Fruit fly (Drosophila melanogaster) whole organism, embryonic: ENCODE results near the gene Tsen2.
A peak's percentile ranks its signal among the peaks of the same experiment; 100 is the strongest.

ENCODE experiments used
- CG11560 ChIP-seq: fragments of 200-800 bp; sonication (Bioruptor generic); IDR thresholded peaks from 3 replicates; pipeline ENCODE4 v1.3.6; 2022; ENCODE audit warnings: missing biosample characterization, missing genetic modification characterization
- CG13287 ChIP-seq: fragments of 200-800 bp; sonication (Bioruptor generic); IDR thresholded peaks from 2 replicates; pipeline ENCODE4 v1.3.6; 2022; ENCODE audit warnings: missing biosample characterization, missing genetic modification characterization; ENCODE audit not compliant: partially characterized antibody
- CG13775 ChIP-seq: fragments of 200-800 bp; sonication (Bioruptor generic); optimal IDR thresholded peaks from 3 replicates; lab custom pipeline; 2017; ENCODE audit warnings: missing biosample characterization, mild to moderate bottlenecking, missing genetic modification characterization
- CG14441 ChIP-seq: fragments of 200-800 bp; sonication (Bioruptor generic); IDR thresholded peaks from 2 replicates; pipeline ENCODE4 v1.3.6; 2022; ENCODE audit warnings: missing biosample characterization, missing genetic modification characterization
- CG14710 ChIP-seq: fragments of 200-800 bp; sonication (Bioruptor generic); optimal IDR thresholded peaks from 3 replicates; lab custom pipeline; 2019; ENCODE audit warnings: missing biosample characterization, mild to moderate bottlenecking, missing genetic modification characterization, moderate library complexity
- CG1602 ChIP-seq: fragments of 200-800 bp; sonication (Bioruptor generic); optimal IDR thresholded peaks from 3 replicates; lab custom pipeline; 2016; ENCODE audit warnings: missing biosample characterization, missing genetic modification characterization
- CG17612 ChIP-seq: fragments of 200-800 bp; sonication (Bioruptor generic); IDR thresholded peaks from 2 replicates; pipeline ENCODE4 v1.3.6; 2022; ENCODE audit warnings: missing biosample characterization, missing genetic modification characterization
- CG17912 ChIP-seq: fragments of 200-800 bp; sonication (Bioruptor generic); optimal IDR thresholded peaks from 2 replicates; lab custom pipeline; 2018; ENCODE audit warnings: missing biosample characterization, mild to moderate bottlenecking, missing genetic modification characterization
- CG18764 ChIP-seq: fragments of 200-800 bp; sonication (Bioruptor generic); optimal IDR thresholded peaks from 3 replicates; lab custom pipeline; 2016; ENCODE audit warnings: missing biosample characterization, missing genetic modification characterization
- CG2678 ChIP-seq: fragments of 200-800 bp; sonication (Bioruptor generic); optimal IDR thresholded peaks from 3 replicates; lab custom pipeline; 2019; ENCODE audit warnings: missing biosample characterization, mild to moderate bottlenecking, missing genetic modification characterization, moderate library complexity
- CG2712 ChIP-seq: fragments of 200-800 bp; optimal IDR thresholded peaks from 3 replicates; lab custom pipeline; 2019; ENCODE audit warnings: missing biosample characterization, mild to moderate bottlenecking, missing genetic modification characterization, moderate library complexity
- CG32767 ChIP-seq: fragments of 200-800 bp; sonication (Bioruptor generic); IDR thresholded peaks from 2 replicates; pipeline ENCODE4 v1.3.6; 2022; ENCODE audit warnings: missing biosample characterization, missing genetic modification characterization
- CG34224 ChIP-seq: fragments of 200-800 bp; sonication (Bioruptor generic); IDR thresholded peaks from 3 replicates; pipeline ENCODE4 v1.3.6; 2022; ENCODE audit warnings: missing biosample characterization, missing genetic modification characterization; ENCODE audit not compliant: partially characterized antibody
- CG4617 ChIP-seq: fragments of 200-800 bp; sonication (Bioruptor generic); optimal IDR thresholded peaks from 3 replicates; lab custom pipeline; 2016; ENCODE audit warnings: missing biosample characterization, missing genetic modification characterization, borderline replicate concordance
- CG6254 ChIP-seq: fragments of 200-800 bp; sonication (Bioruptor generic); optimal IDR thresholded peaks from 3 replicates; lab custom pipeline; 2017; ENCODE audit warnings: mild to moderate bottlenecking, missing biosample characterization, missing genetic modification reagents, missing genetic modification characterization
- CG6765 ChIP-seq: fragments of 200-800 bp; sonication (Bioruptor generic); optimal IDR thresholded peaks from 3 replicates; lab custom pipeline; 2017; ENCODE audit warnings: missing biosample characterization, mild to moderate bottlenecking, missing genetic modification characterization
- CG6854 ChIP-seq: fragments of 200-800 bp; sonication (Bioruptor generic); optimal IDR thresholded peaks from 3 replicates; lab custom pipeline; 2017; ENCODE audit warnings: missing biosample characterization, mild to moderate bottlenecking, missing genetic modification characterization
- CG7745 ChIP-seq: fragments of 200-800 bp; sonication (Bioruptor generic); optimal IDR thresholded peaks from 2 replicates; lab custom pipeline; 2018; ENCODE audit warnings: missing biosample characterization, mild to moderate bottlenecking, missing genetic modification characterization, moderate library complexity
- CG7786 ChIP-seq: fragments of 200-800 bp; sonication (Bioruptor generic); optimal IDR thresholded peaks from 2 replicates; lab custom pipeline; 2016; ENCODE audit warnings: missing biosample characterization, missing genetic modification characterization
- CG9437 ChIP-seq: fragments of 200-800 bp; sonication (Bioruptor generic); optimal IDR thresholded peaks from 2 replicates; lab custom pipeline; 2018; ENCODE audit warnings: missing biosample characterization, mild to moderate bottlenecking, missing genetic modification characterization
- CG9797 ChIP-seq: fragments of 200-800 bp; sonication (Bioruptor generic); optimal IDR thresholded peaks from 3 replicates; lab custom pipeline; 2018; ENCODE audit warnings: missing biosample characterization, mild to moderate bottlenecking, missing genetic modification characterization
- Camta ChIP-seq: fragments of 200-800 bp; sonication (Bioruptor generic); optimal IDR thresholded peaks from 2 replicates; lab custom pipeline; 2016; ENCODE audit warnings: missing biosample characterization, missing genetic modification characterization
- Dll ChIP-seq: fragments of 200-800 bp; sonication (Bioruptor generic); IDR thresholded peaks from 4 replicates; pipeline ENCODE4 v1.3.6; 2022; ENCODE audit warnings: missing biosample characterization, missing genetic modification characterization; ENCODE audit not compliant: partially characterized antibody
- Elba2 ChIP-seq: fragments of 200-800 bp; sonication (Bioruptor generic); optimal IDR thresholded peaks from 3 replicates; lab custom pipeline; 2016; ENCODE audit warnings: missing biosample characterization, missing genetic modification characterization
- Ets65A ChIP-seq: fragments of 200-800 bp; sonication (Bioruptor generic); peaks from one replicate; lab custom pipeline; 2016; ENCODE audit warnings: missing biosample characterization, missing genetic modification characterization
- Ets97D ChIP-seq: fragments of 200-800 bp; sonication (Bioruptor generic); optimal IDR thresholded peaks from 3 replicates; lab custom pipeline; 2016; ENCODE audit warnings: missing biosample characterization, missing genetic modification characterization
- Fer1 ChIP-seq: fragments of 200-800 bp; sonication (Bioruptor generic); optimal IDR thresholded peaks from 2 replicates; lab custom pipeline; 2017; ENCODE audit warnings: missing biosample characterization, mild to moderate bottlenecking, missing genetic modification characterization
- Lhr ChIP-seq: fragments of 200-800 bp; sonication (Bioruptor generic); optimal IDR thresholded peaks from 3 replicates; lab custom pipeline; 2017; ENCODE audit warnings: mild to moderate bottlenecking, missing biosample characterization, missing genetic modification reagents, missing genetic modification characterization
- Rx ChIP-seq: fragments of 200-800 bp; sonication (Bioruptor generic); IDR thresholded peaks from 2 replicates; pipeline ENCODE4 v1.3.6; 2022; ENCODE audit warnings: missing biosample characterization, missing genetic modification characterization
- Sin3A ChIP-seq: fragments of >200 bp; optimal IDR thresholded peaks from 2 replicates; lab custom pipeline; 2018
- Trl ChIP-seq, 3 experiments: fragments of >200 bp in 2 of 3; fragments of 200-800 bp in 1 of 3; sonication (Bioruptor generic) in 1 of 3; optimal IDR thresholded peaks; 2 replicates in 1 of 3; 3 replicates in 2 of 3; lab custom pipeline; 2016 to 2017; ENCODE audit warnings: missing biosample characterization in 1 of 3, missing genetic modification characterization in 1 of 3
- Usf ChIP-seq: fragments of 200-800 bp; sonication (Bioruptor generic); optimal IDR thresholded peaks from 2 replicates; lab custom pipeline; 2017; ENCODE audit warnings: missing genotype, missing biosample characterization, missing genetic modification characterization
- amos ChIP-seq: fragments of 200-800 bp; sonication (Bioruptor generic); IDR thresholded peaks from 2 replicates; pipeline ENCODE4 v1.3.6; 2022; ENCODE audit warnings: missing biosample characterization, missing genetic modification characterization; ENCODE audit not compliant: partially characterized antibody
- crp ChIP-seq, 2 experiments: fragments of 200-800 bp; sonication (Bioruptor generic); optimal IDR thresholded peaks; 2 replicates in 1 of 2; 3 replicates in 1 of 2; lab custom pipeline; 2017; ENCODE audit warnings: missing biosample characterization in 2 of 2, missing genetic modification characterization in 2 of 2, mild to moderate bottlenecking in 1 of 2, moderate library complexity in 1 of 2
- dmrt11E ChIP-seq: fragments of 200-800 bp; sonication (Bioruptor generic); optimal IDR thresholded peaks from 3 replicates; lab custom pipeline; 2018; ENCODE audit warnings: missing biosample characterization, mild to moderate bottlenecking, missing genetic modification characterization, moderate library complexity
- ewg ChIP-seq: fragments of 200-800 bp; sonication (Bioruptor generic); optimal IDR thresholded peaks from 3 replicates; lab custom pipeline; 2017; ENCODE audit warnings: mild to moderate bottlenecking, missing biosample characterization, missing genetic modification reagents, missing genetic modification characterization
- fd102C ChIP-seq: fragments of 200-800 bp; sonication (Bioruptor generic); optimal IDR thresholded peaks from 2 replicates; lab custom pipeline; 2018; ENCODE audit warnings: missing biosample characterization, mild to moderate bottlenecking, missing genetic modification characterization, moderate library complexity
- gro ChIP-seq: fragments of 200-800 bp; sonication (Bioruptor generic); optimal IDR thresholded peaks from 2 replicates; lab custom pipeline; 2016; ENCODE audit warnings: missing biosample characterization, missing genetic modification characterization
- nerfin-2 ChIP-seq: fragments of 200-800 bp; sonication (Bioruptor generic); IDR thresholded peaks from 2 replicates; pipeline ENCODE4 v1.3.6; 2022; ENCODE audit warnings: missing biosample characterization, missing genetic modification characterization; ENCODE audit not compliant: partially characterized antibody
- oc ChIP-seq: fragments of 200-800 bp; sonication (Bioruptor generic); optimal IDR thresholded peaks from 2 replicates; lab custom pipeline; 2018; ENCODE audit warnings: missing biosample characterization, mild to moderate bottlenecking, missing genetic modification characterization, moderate library complexity
- psq ChIP-seq: fragments of 200-800 bp; sonication (Bioruptor generic); optimal IDR thresholded peaks from 2 replicates; lab custom pipeline; 2017; ENCODE audit warnings: missing biosample characterization, missing genetic modification characterization
- pzg ChIP-seq: fragments of 200-800 bp; sonication (Bioruptor generic); optimal IDR thresholded peaks from 3 replicates; lab custom pipeline; 2018; ENCODE audit warnings: missing biosample characterization, mild to moderate bottlenecking, missing genetic modification characterization, moderate library complexity
- run ChIP-seq: fragments of 200-800 bp; sonication (Bioruptor generic); optimal IDR thresholded peaks from 3 replicates; lab custom pipeline; 2018; ENCODE audit warnings: missing biosample characterization, mild to moderate bottlenecking, missing genetic modification characterization
- sens ChIP-seq: fragments of 200-800 bp; sonication (Bioruptor generic); peaks from one replicate; lab custom pipeline; 2016; ENCODE audit warnings: missing biosample characterization, missing genetic modification characterization
- seq ChIP-seq: fragments of 200-800 bp; sonication (Bioruptor generic); IDR thresholded peaks from 2 replicates; pipeline ENCODE4 v1.3.6; 2022; ENCODE audit warnings: missing biosample characterization, missing genetic modification characterization
- tin ChIP-seq: fragments of 200-800 bp; sonication (Bioruptor generic); optimal IDR thresholded peaks from 3 replicates; lab custom pipeline; 2016; ENCODE audit warnings: missing biosample characterization, missing genetic modification characterization
- trem ChIP-seq: fragments of 200-800 bp; optimal IDR thresholded peaks from 3 replicates; lab custom pipeline; 2019; ENCODE audit warnings: missing biosample characterization, mild to moderate bottlenecking, missing genetic modification characterization, moderate library complexity
- vvl ChIP-seq: fragments of 200-800 bp; sonication (Bioruptor generic); IDR thresholded peaks from 2 replicates; pipeline ENCODE4 v1.3.6; 2022; ENCODE audit warnings: missing biosample characterization, missing genetic modification characterization

Tsen2 gene

DNA sequence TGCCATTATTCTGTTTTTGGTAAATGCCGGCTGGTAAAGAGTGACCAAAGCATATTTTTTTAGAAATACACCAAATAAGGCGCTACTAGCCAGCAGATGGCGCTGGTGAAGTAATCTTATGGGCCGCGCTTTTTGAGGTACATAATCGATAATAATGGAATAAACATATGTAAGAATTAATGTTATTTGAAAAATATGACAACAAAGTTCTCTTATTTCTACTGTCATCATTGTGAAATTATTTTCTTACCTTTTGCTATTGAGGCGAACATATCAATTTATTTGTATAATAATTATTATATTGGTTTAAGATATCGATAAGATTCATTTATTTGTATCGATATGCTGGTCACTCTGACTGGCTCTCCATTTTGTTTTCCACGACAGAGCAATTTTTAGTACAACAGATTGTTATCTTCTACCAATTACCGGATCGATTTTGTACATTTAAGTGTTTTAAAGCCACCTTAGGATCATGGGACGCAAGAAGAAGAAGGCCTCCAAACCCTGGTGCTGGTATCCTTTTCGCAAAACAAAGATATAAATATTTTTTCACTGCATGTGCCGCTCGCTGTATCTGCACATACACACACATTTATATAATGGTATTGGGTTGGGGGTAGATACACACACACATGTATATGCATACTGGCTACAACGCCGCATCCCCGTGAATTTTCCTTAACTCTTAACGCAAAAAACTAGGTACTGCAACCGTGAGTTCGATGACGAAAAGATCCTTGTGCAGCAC, 13.7 kb downstream of the Tsen2 start, which contains the start of the genes LSm7 and BuGZ (continued):
- peak; percentile 45; the same call in 1 of the 2 replicates for TF ChIP-seq amos
- peak; percentile 80; the same call in 2 of the 3 replicates for TF ChIP-seq CG11560
- TF ChIP-seq pzg = peak; percentile 65
- no peak for TF ChIP-seq seq
- peak; percentile 76 for TF ChIP-seq sens
- TF ChIP-seq CG14710 (tag; lab: Kevin White, UChicago) = peak; percentile 82
- TF ChIP-seq CG18764 (GFP tag; lab: Kevin White, UChicago) = peak; percentile 9
- TF ChIP-seq Ets65A (GFP tag; lab: Kevin White, UChicago) = peak; percentile 69
- TF ChIP-seq Rx (GFP tag; lab: Robert Waterston, UW) = peak; percentile 20; the same call in 1 of the 2 replicates
- TF ChIP-seq Dll (GFP tag; lab: Robert Waterston, UW) = peak; percentile 78
- TF ChIP-seq Fer1 = peak; percentile 21
- TF ChIP-seq dmrt11E (tag; lab: Kevin White, UChicago) = peak; percentile 55
- peak; percentile 65 for TF ChIP-seq CG13775 (GFP tag; lab: Kevin White, UChicago)
- peak; percentile 92 for TF ChIP-seq trem (tag; lab: Kevin White, UChicago)
- 0 out of 2 replicates have a peak, but pooled peaks have one; percentile 14 for TF ChIP-seq CG14441
- TF ChIP-seq Trl (optimal IDR thresholded peaks at IDR 0.05; lab: Kevin White, UChicago) = no peak
- peak; percentile 32 for TF ChIP-seq Trl (GFP tag; optimal IDR thresholded peaks at IDR 0.05; lab: Kevin White, UChicago)
- TF ChIP-seq run = no peak
- TF ChIP-seq nerfin-2 (GFP tag; lab: Robert Waterston, UW) = peak; percentile 43; the same call in 1 of the 2 replicates
- TF ChIP-seq CG6254 (GFP tag; lab: Kevin White, UChicago) = peak; percentile 19
- peak; percentile 74 for TF ChIP-seq CG17912 (GFP tag; lab: Kevin White, UChicago)
- no peak for TF ChIP-seq CG2678 (tag; lab: Kevin White, UChicago)
- peak; percentile 35 for TF ChIP-seq fd102C (GFP tag; lab: Kevin White, UChicago)
- peak; percentile 13 for TF ChIP-seq CG1602
- TF ChIP-seq CG9437 = peak; percentile 45
- TF ChIP-seq CG2712 (tag; lab: Kevin White, UChicago) = peak; percentile 65
- TF ChIP-seq Ets97D = peak; percentile 31
- TF ChIP-seq oc (tag; lab: Kevin White, UChicago) = no peak
- TF ChIP-seq psq (GFP tag; lab: Kevin White, UChicago) = peak; percentile 3
- TF ChIP-seq CG9797 = peak; percentile 82
- peak; percentile 42; the same call in 2 of the 3 replicates for TF ChIP-seq CG34224 (GFP tag; lab: Robert Waterston, UW)
- TF ChIP-seq Usf (GFP tag; lab: Kevin White, UChicago) = no peak
- peak; percentile 51 for TF ChIP-seq CG4617 (GFP tag; lab: Kevin White, UChicago)
- TF ChIP-seq CG13287 (GFP tag; lab: Robert Waterston, UW) = peak; percentile 73
- peak; percentile 19 for TF ChIP-seq CG6765
- TF ChIP-seq CG32767 (GFP tag; lab: Robert Waterston, UW) = peak; percentile 80
- peak; percentile 32 for TF ChIP-seq Sin3A (lab: Kevin White, UChicago)
- TF ChIP-seq CG6854 (GFP tag; lab: Kevin White, UChicago) = no peak
- no peak for TF ChIP-seq CG7745 (tag; lab: Kevin White, UChicago)
- TF ChIP-seq CG7786 (GFP tag; lab: Kevin White, UChicago) = no peak
- TF ChIP-seq gro (GFP tag; lab: Kevin White, UChicago) = no peak
- peak; percentile 25 for TF ChIP-seq Camta (GFP tag; lab: Kevin White, UChicago)
- TF ChIP-seq Elba2 (GFP tag; lab: Kevin White, UChicago) = peak; percentile 63
- peak; percentile 36 for TF ChIP-seq ewg (GFP tag; lab: Kevin White, UChicago)
- peak; percentile 75 for TF ChIP-seq Lhr
- peak in 1 of 2 experiments; percentile 39 for TF ChIP-seq crp (GFP tag; optimal IDR thresholded peaks at IDR 0.05; lab: Kevin White, UChicago)
- TF ChIP-seq tin (GFP tag; lab: Kevin White, UChicago) = peak; percentile 55
- no peak for TF ChIP-seq CG17612 (GFP tag; lab: Robert Waterston, UW)
- peak; percentile 44; the same call in 1 of the 2 replicates for TF ChIP-seq vvl (GFP tag; lab: Robert Waterston, UW)
